Worm (Caenorhabditis elegans) whole organism, L4 larva: Measurements from ENCODE around the gene C35C5.9.

Experiments used
- ceh-44 ChIP-seq: fragments of 200-800 bp; sonication (Bioruptor generic); IDR thresholded peaks from 2 replicates; pipeline ENCODE4 v1.3.6; 2022; ENCODE audit warnings: missing genetic modification reagents, missing genetic modification characterization, missing compliant biosample characterization
- ces-1 ChIP-seq: fragments of 150-350 bp; sonication (generic microtip); optimal IDR thresholded peaks from 4 replicates; lab custom pipeline; 2014; ENCODE audit warnings: missing biosample characterization, missing genetic modification reagents, missing genetic modification characterization
- egl-27 ChIP-seq: sonication (generic microtip); optimal IDR thresholded peaks from 3 replicates; lab custom pipeline; 2017; ENCODE audit warnings: missing biosample characterization, missing genetic modification reagents, missing genetic modification characterization
- fos-1 ChIP-seq: fragments of 150-350 bp; optimal IDR thresholded peaks from 2 replicates; lab custom pipeline; 2014; ENCODE audit warnings: missing biosample characterization, missing genetic modification characterization
- hlh-11 ChIP-seq: fragments of 200-800 bp; sonication (Bioruptor generic); optimal IDR thresholded peaks from 2 replicates; lab custom pipeline; 2018; ENCODE audit warnings: mild to moderate bottlenecking, missing genetic modification characterization, missing compliant biosample characterization
- lin-15B ChIP-seq: fragments of 150-350 bp; sonication (generic microtip); optimal IDR thresholded peaks from 3 replicates; lab custom pipeline; 2014; ENCODE audit warnings: missing biosample characterization, missing genetic modification characterization
- lin-39 ChIP-seq: fragments of 150-350 bp; optimal IDR thresholded peaks from 2 replicates; lab custom pipeline; 2014; ENCODE audit warnings: missing biosample characterization, missing genetic modification reagents, missing genetic modification characterization
- lsy-2 ChIP-seq, 2 experiments: fragments of 150-350 bp in 1 of 2; sonication (generic microtip) in 1 of 2; optimal IDR thresholded peaks; 2 replicates each; lab custom pipeline; 2014 to 2017; ENCODE audit warnings: missing biosample characterization in 2 of 2, missing genetic modification characterization in 2 of 2
- nhr-102 ChIP-seq: sonication (generic microtip); optimal IDR thresholded peaks from 2 replicates; lab custom pipeline; 2016; ENCODE audit warnings: mild to moderate bottlenecking, missing genetic modification characterization, moderate library complexity, missing compliant biosample characterization
- pha-4 ChIP-seq, 2 experiments: fragments of 150-350 bp in 1 of 2; fragments of 200-800 bp in 1 of 2; sonication (Bioruptor generic) in 1 of 2; IDR thresholded peaks in 1 of 2; optimal IDR thresholded peaks in 1 of 2; 2 replicates each; pipeline versions ENCODE4 v1.3.6 to Lab custom; 2014 to 2022; ENCODE audit warnings: missing genetic modification characterization in 2 of 2, missing genetic modification reagents in 2 of 2, missing biosample characterization in 1 of 2, missing compliant biosample characterization in 1 of 2
- snpc-4 ChIP-seq: fragments of 150-350 bp; optimal IDR thresholded peaks from 2 replicates; lab custom pipeline; 2014; ENCODE audit warnings: missing biosample characterization, missing genetic modification characterization

DNA sequence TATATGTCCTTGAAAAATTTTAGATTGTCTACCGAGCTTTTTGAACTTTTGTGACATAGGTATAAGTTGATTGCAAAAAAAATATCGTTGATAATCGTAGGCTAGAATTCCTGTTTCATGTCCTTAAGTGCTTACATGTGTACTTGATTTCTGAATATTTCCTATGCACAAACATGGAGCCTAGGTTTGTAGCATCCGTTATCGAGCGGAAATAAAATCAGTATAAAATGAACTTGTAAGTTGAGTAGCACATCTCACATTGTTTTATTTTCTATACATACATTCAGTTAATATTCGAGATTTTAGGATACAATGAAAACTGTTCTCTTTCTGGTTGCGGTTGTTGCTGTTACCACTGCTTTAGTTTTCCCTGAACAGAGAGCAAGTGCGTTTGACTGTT lies 48.9 kb upstream of the C35C5.9 start, which contains the start of gene spp-9:
- TF ChIP-seq ceh-44 (no peak), lsy-2 (tag; optimal IDR thresholded peaks at IDR 0.05; lab: Kevin White, UChicago) (no peak), lin-15B (no peak), snpc-4 (tag; lab: Kevin White, UChicago) (no peak), egl-27 (tag; lab: Kevin White, UChicago) (no peak), lin-39 (tag; lab: Kevin White, UChicago) (no peak), hlh-11 (tag; lab: Kevin White, UChicago) (no peak), fos-1 (tag; lab: Kevin White, UChicago) (no peak), pha-4 (GFP tag; IDR thresholded peaks at IDR 0.05; lab: Robert Waterston, UW) (no peak), pha-4 (tag; optimal IDR thresholded peaks at IDR 0.05; lab: Kevin White, UChicago) (no peak), ces-1 (GFP tag; lab: Kevin White, UChicago) (no peak), nhr-102 (no peak)
